Fruit fly (Drosophila melanogaster) whole organism, embryonic: ENCODE measurements around the gene Bub1.

ENCODE experiments used
- B-H2 ChIP-seq: fragments of 200-800 bp; sonication (Bioruptor generic); optimal IDR thresholded peaks from 2 replicates; lab custom pipeline; 2018; ENCODE audit warnings: missing biosample characterization, mild to moderate bottlenecking, missing genetic modification characterization
- Bteb2 ChIP-seq: fragments of 200-800 bp; sonication (Bioruptor generic); optimal IDR thresholded peaks from 2 replicates; lab custom pipeline; 2016; ENCODE audit warnings: missing biosample characterization, missing genetic modification characterization
- CG11247 ChIP-seq: fragments of 200-800 bp; sonication (Bioruptor generic); IDR thresholded peaks from 2 replicates; pipeline ENCODE4 v1.3.6; 2022; ENCODE audit warnings: missing biosample characterization, missing genetic modification characterization
- CG11695 ChIP-seq: fragments of 200-800 bp; sonication (Bioruptor generic); IDR thresholded peaks from 3 replicates; pipeline ENCODE4 v1.3.6; 2022; ENCODE audit warnings: missing biosample characterization, missing genetic modification characterization
- CG12236 ChIP-seq: fragments of 200-800 bp; sonication (Bioruptor generic); optimal IDR thresholded peaks from 2 replicates; lab custom pipeline; 2016; ENCODE audit warnings: missing biosample characterization, missing genetic modification characterization
- CG1233 ChIP-seq: fragments of 200-800 bp; sonication (Bioruptor generic); optimal IDR thresholded peaks from 4 replicates; lab custom pipeline; 2018; ENCODE audit warnings: missing biosample characterization, mild to moderate bottlenecking, missing genetic modification characterization
- CG12942 ChIP-seq: fragments of 200-800 bp; sonication (Bioruptor generic); optimal IDR thresholded peaks from 3 replicates; lab custom pipeline; 2016; ENCODE audit warnings: missing biosample characterization, missing genetic modification characterization
- CG13624 ChIP-seq: fragments of 200-800 bp; sonication (Bioruptor generic); optimal IDR thresholded peaks from 2 replicates; lab custom pipeline; 2016; ENCODE audit warnings: missing biosample characterization, missing genetic modification characterization
- CG14014 ChIP-seq: fragments of 200-800 bp; sonication (Bioruptor generic); IDR thresholded peaks from 2 replicates; pipeline ENCODE4 v1.3.6; 2022; ENCODE audit warnings: missing biosample characterization, missing genetic modification characterization
- CG14050 ChIP-seq: fragments of 200-800 bp; sonication (Bioruptor generic); IDR thresholded peaks from 3 replicates; pipeline ENCODE4 v1.3.6; 2022; ENCODE audit warnings: missing biosample characterization, missing genetic modification characterization
- CG14710 ChIP-seq: fragments of 200-800 bp; sonication (Bioruptor generic); optimal IDR thresholded peaks from 3 replicates; lab custom pipeline; 2019; ENCODE audit warnings: missing biosample characterization, mild to moderate bottlenecking, missing genetic modification characterization, moderate library complexity
- CG18262 ChIP-seq: fragments of 200-800 bp; optimal IDR thresholded peaks from 3 replicates; lab custom pipeline; 2019; ENCODE audit warnings: missing biosample characterization, mild to moderate bottlenecking, missing genetic modification characterization, moderate library complexity
- CG2120 ChIP-seq: fragments of 200-800 bp; sonication (Bioruptor generic); optimal IDR thresholded peaks from 3 replicates; lab custom pipeline; 2016; ENCODE audit warnings: missing biosample characterization, missing genetic modification characterization
- CG2889 ChIP-seq: fragments of 200-800 bp; sonication (Bioruptor generic); IDR thresholded peaks from 3 replicates; pipeline ENCODE4 v1.3.6; 2022; ENCODE audit warnings: missing biosample characterization, missing genetic modification characterization
- CG30020 ChIP-seq: fragments of 200-800 bp; optimal IDR thresholded peaks from 2 replicates; lab custom pipeline; 2019; ENCODE audit warnings: missing biosample characterization, mild to moderate bottlenecking, missing genetic modification characterization, moderate library complexity
- CG3726 ChIP-seq: fragments of 200-800 bp; sonication (Bioruptor generic); IDR thresholded peaks from 3 replicates; pipeline ENCODE4, ENCODE4 v1.3.6; 2022; ENCODE audit warnings: missing biosample characterization, missing genetic modification characterization
- CG5180 ChIP-seq: fragments of 200-800 bp; sonication (Bioruptor generic); optimal IDR thresholded peaks from 3 replicates; lab custom pipeline; 2017; ENCODE audit warnings: missing biosample characterization, missing genetic modification characterization, mild to moderate bottlenecking, moderate library complexity, missing genetic modification reagents
- CG8478 ChIP-seq: fragments of >200 bp; optimal IDR thresholded peaks from 2 replicates; lab custom pipeline; 2018
- CG9437 ChIP-seq: fragments of 200-800 bp; sonication (Bioruptor generic); optimal IDR thresholded peaks from 2 replicates; lab custom pipeline; 2018; ENCODE audit warnings: missing biosample characterization, mild to moderate bottlenecking, missing genetic modification characterization
- CG9727 ChIP-seq: fragments of 200-800 bp; sonication (Bioruptor generic); optimal IDR thresholded peaks from 3 replicates; lab custom pipeline; 2017; ENCODE audit warnings: missing biosample characterization, mild to moderate bottlenecking, missing genetic modification characterization
- CG9876 ChIP-seq: fragments of 200-800 bp; sonication (Bioruptor generic); optimal IDR thresholded peaks from 2 replicates; lab custom pipeline; 2016; ENCODE audit warnings: missing biosample characterization, missing genetic modification characterization
- Gsc ChIP-seq: fragments of 200-800 bp; sonication (Bioruptor generic); IDR thresholded peaks from 2 replicates; pipeline ENCODE4 v1.3.6; 2022; ENCODE audit warnings: missing biosample characterization, missing genetic modification characterization
- H15 ChIP-seq: fragments of 200-800 bp; sonication (Bioruptor generic); IDR thresholded peaks from 3 replicates; pipeline ENCODE4 v1.3.6; 2022; ENCODE audit warnings: missing biosample characterization, missing genetic modification characterization
- Hmr ChIP-seq: fragments of 200-800 bp; sonication (Bioruptor generic); optimal IDR thresholded peaks from 3 replicates; lab custom pipeline; 2017; ENCODE audit warnings: mild to moderate bottlenecking, missing biosample characterization, missing genetic modification reagents, missing genetic modification characterization
- Hr39 ChIP-seq: fragments of >200 bp; optimal IDR thresholded peaks from 2 replicates; lab custom pipeline; 2017
- Jarid2 ChIP-seq: fragments of 200-800 bp; sonication (Bioruptor generic); optimal IDR thresholded peaks from 3 replicates; lab custom pipeline; 2017; ENCODE audit warnings: mild to moderate bottlenecking, missing biosample characterization, missing genetic modification reagents, missing genetic modification characterization
- Max ChIP-seq: fragments of 200-800 bp; sonication (Bioruptor generic); optimal IDR thresholded peaks from 2 replicates; lab custom pipeline; 2016; ENCODE audit warnings: missing biosample characterization, mild to moderate bottlenecking, missing genetic modification characterization
- Mes4 ChIP-seq: fragments of 200-800 bp; sonication (Bioruptor generic); optimal IDR thresholded peaks from 2 replicates; lab custom pipeline; 2016; ENCODE audit warnings: missing biosample characterization, missing genetic modification characterization
- Mrtf ChIP-seq: fragments of 200-800 bp; sonication (Bioruptor generic); IDR thresholded peaks from 3 replicates; pipeline ENCODE4 v1.3.6; 2022; ENCODE audit warnings: missing biosample characterization, missing genetic modification characterization
- NFAT ChIP-seq: fragments of 200-800 bp; sonication (Bioruptor generic); IDR thresholded peaks from 2 replicates; pipeline ENCODE4 v1.3.6; 2022; ENCODE audit warnings: missing biosample characterization, missing genetic modification characterization
- Oli ChIP-seq: fragments of 200-800 bp; sonication (Bioruptor generic); optimal IDR thresholded peaks from 2 replicates; lab custom pipeline; 2018; ENCODE audit warnings: missing biosample characterization, mild to moderate bottlenecking, missing genetic modification characterization, moderate library complexity
- Taf1 ChIP-seq: fragments of 200-800 bp; sonication (Bioruptor generic); IDR thresholded peaks from 2 replicates; pipeline ENCODE4 v1.3.6; 2022; ENCODE audit warnings: missing biosample characterization, missing genetic modification characterization
- ap ChIP-seq: fragments of 200-800 bp; sonication (Bioruptor generic); IDR thresholded peaks from 2 replicates; pipeline ENCODE4 v1.3.6; 2022; ENCODE audit warnings: missing biosample characterization, missing genetic modification characterization
- cg ChIP-seq: fragments of 200-800 bp; sonication (Bioruptor generic); optimal IDR thresholded peaks from 3 replicates; lab custom pipeline; 2019; ENCODE audit warnings: missing biosample characterization, mild to moderate bottlenecking, missing genetic modification characterization, moderate library complexity
- chif ChIP-seq, 2 experiments: fragments of 200-800 bp; sonication (Bioruptor generic); optimal IDR thresholded peaks; 3 replicates each; lab custom pipeline; 2016; ENCODE audit warnings: missing biosample characterization in 2 of 2, missing genetic modification characterization in 2 of 2
- crc ChIP-seq: fragments of 200-800 bp; sonication (Bioruptor generic); optimal IDR thresholded peaks from 2 replicates; lab custom pipeline; 2016; ENCODE audit warnings: missing biosample characterization, missing genetic modification characterization
- danr ChIP-seq: fragments of 200-800 bp; sonication (Bioruptor generic); IDR thresholded peaks from 2 replicates; pipeline ENCODE4 v1.3.6; 2022; ENCODE audit warnings: missing biosample characterization, missing genetic modification characterization
- disco-r ChIP-seq: fragments of 200-800 bp; sonication (Bioruptor generic); optimal IDR thresholded peaks from 2 replicates; lab custom pipeline; 2016; ENCODE audit warnings: missing biosample characterization, missing genetic modification characterization
- exex ChIP-seq: fragments of 200-800 bp; sonication (Bioruptor generic); optimal IDR thresholded peaks from 4 replicates; lab custom pipeline; 2018; ENCODE audit warnings: missing biosample characterization, mild to moderate bottlenecking, missing genetic modification characterization, moderate library complexity
- gfzf ChIP-seq: fragments of 200-800 bp; sonication (Bioruptor generic); optimal IDR thresholded peaks from 2 replicates; lab custom pipeline; 2016; ENCODE audit warnings: missing biosample characterization, mild to moderate bottlenecking, missing genetic modification characterization, moderate library complexity
- insv ChIP-seq, 2 experiments: fragments of 200-800 bp; sonication (Bioruptor generic); optimal IDR thresholded peaks; 3 replicates each; lab custom pipeline; 2016 to 2018; ENCODE audit warnings: missing biosample characterization in 2 of 2, missing genetic modification characterization in 2 of 2
- jing ChIP-seq: fragments of 200-800 bp; sonication (Bioruptor generic); optimal IDR thresholded peaks from 2 replicates; lab custom pipeline; 2018; ENCODE audit warnings: missing biosample characterization, mild to moderate bottlenecking, missing genetic modification characterization
- kah ChIP-seq: fragments of 200-800 bp; sonication (Bioruptor generic); optimal IDR thresholded peaks from 2 replicates; lab custom pipeline; 2018; ENCODE audit warnings: missing biosample characterization, mild to moderate bottlenecking, missing genetic modification characterization
- onecut ChIP-seq: fragments of 200-800 bp; sonication (Bioruptor generic); IDR thresholded peaks from 2 replicates; pipeline ENCODE4 v1.3.6; 2022; ENCODE audit warnings: missing biosample characterization, missing genetic modification characterization
- pnt ChIP-seq: fragments of 200-800 bp; sonication (Bioruptor generic); optimal IDR thresholded peaks from 3 replicates; lab custom pipeline; 2016; ENCODE audit warnings: missing biosample characterization, missing genetic modification characterization
- ro ChIP-seq: fragments of 200-800 bp; sonication (Bioruptor generic); IDR thresholded peaks from 2 replicates; pipeline ENCODE4 v1.3.6; 2022; ENCODE audit warnings: missing biosample characterization, missing genetic modification characterization
- scrt ChIP-seq: fragments of 200-800 bp; sonication (Bioruptor generic); optimal IDR thresholded peaks from 2 replicates; lab custom pipeline; 2018; ENCODE audit warnings: missing biosample characterization, mild to moderate bottlenecking, missing genetic modification characterization, moderate library complexity
- shn ChIP-seq: fragments of 200-800 bp; sonication (Bioruptor generic); optimal IDR thresholded peaks from 3 replicates; lab custom pipeline; 2016; ENCODE audit warnings: missing biosample characterization, missing genetic modification characterization
- tgo ChIP-seq: fragments of 200-800 bp; sonication (Bioruptor generic); IDR thresholded peaks from 3 replicates; pipeline ENCODE4 v1.3.6; 2022; ENCODE audit warnings: missing biosample characterization, missing genetic modification characterization
- unpg ChIP-seq: fragments of 200-800 bp; sonication (Bioruptor generic); optimal IDR thresholded peaks from 3 replicates; lab custom pipeline; 2018; ENCODE audit warnings: missing biosample characterization, mild to moderate bottlenecking, missing genetic modification characterization, moderate library complexity
- wor ChIP-seq: fragments of 200-800 bp; sonication (Bioruptor generic); IDR thresholded peaks from 2 replicates; pipeline ENCODE4 v1.3.6; 2022; ENCODE audit warnings: missing biosample characterization, missing genetic modification characterization

Bub1 gene

DNA sequence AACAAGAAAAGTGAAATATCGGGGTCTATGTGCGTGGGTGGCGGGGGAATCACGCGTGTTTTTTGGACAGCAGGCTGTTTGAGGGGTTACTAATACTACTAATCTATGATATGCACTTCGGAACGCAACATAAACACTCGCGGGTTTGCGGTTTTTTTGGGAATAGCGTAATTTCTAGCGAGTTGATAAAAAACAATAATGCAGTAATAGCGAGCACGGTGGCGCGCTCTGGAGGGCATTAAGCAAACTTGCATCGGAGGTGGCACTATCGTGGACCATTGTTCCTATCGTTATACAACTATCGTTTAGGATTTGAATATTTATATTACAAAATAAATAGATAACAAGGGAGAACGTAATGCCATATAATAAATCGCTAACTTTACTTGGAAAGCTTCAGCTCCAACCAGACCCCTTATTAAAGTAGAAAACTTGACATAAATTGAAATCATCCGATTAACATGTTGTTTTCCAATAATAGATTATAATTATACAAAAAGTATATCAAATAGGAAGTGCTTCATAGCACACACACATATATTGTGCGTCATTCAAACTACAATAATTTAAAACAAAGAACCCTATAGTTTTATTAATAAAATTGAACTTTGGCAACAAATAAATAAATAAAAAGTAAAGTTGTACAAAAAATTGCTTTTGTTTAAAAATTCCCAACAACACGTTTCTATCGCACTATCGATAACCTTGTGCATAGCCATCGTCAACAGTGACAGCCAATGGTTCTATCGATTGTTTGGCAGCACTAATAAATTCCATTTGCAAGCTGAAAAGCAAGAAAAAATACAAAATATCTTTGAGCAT is at the start of gene Bub1, which contains the start of gene Nin (continued):
- TF ChIP-seq Taf1 (GFP tag; lab: Robert Waterston, UW) (no peak), CG14050 (GFP tag; lab: Robert Waterston, UW) (no peak), CG14014 (GFP tag; lab: Robert Waterston, UW) (peak; percentile 41; the same call in 1 of the 2 replicates), CG18262 (tag; lab: Kevin White, UChicago) (peak; percentile 30), Jarid2 (no peak), cg (no peak), CG1233 (GFP tag; lab: Kevin White, UChicago) (no peak), kah (GFP tag; lab: Kevin White, UChicago) (no peak), CG9876 (no peak), B-H2 (no peak), pnt (no peak), CG14710 (tag; lab: Kevin White, UChicago) (peak; percentile 64), CG2889 (GFP tag; lab: Robert Waterston, UW) (no peak), CG2120 (GFP tag; lab: Kevin White, UChicago) (peak; percentile 48), insv (GFP tag; optimal IDR thresholded peaks at IDR 0.05; lab: Kevin White, UChicago) (no peak), Hr39 (no peak), ro (no peak), exex (no peak), Bteb2 (GFP tag; lab: Kevin White, UChicago) (no peak), Max (GFP tag; lab: Kevin White, UChicago) (no peak), Mrtf (GFP tag; lab: Robert Waterston, UW) (no peak), Hmr (GFP tag; lab: Kevin White, UChicago) (no peak), crc (no peak), CG9727 (GFP tag; lab: Kevin White, UChicago) (peak; percentile 50), CG12236 (GFP tag; lab: Kevin White, UChicago) (no peak), CG8478 (lab: Kevin White, UChicago) (no peak), CG3726 (GFP tag; lab: Robert Waterston, UW) (no peak), H15 (no peak), CG12942 (GFP tag; lab: Kevin White, UChicago) (no peak), ap (GFP tag; lab: Robert Waterston, UW) (0 out of 2 replicates have a peak, but pooled peaks have one; percentile 17), NFAT (no peak; the same call in 1 of the 2 replicates), CG11247 (GFP tag; lab: Robert Waterston, UW) (peak; percentile 48; the same call in 1 of the 2 replicates), tgo (GFP tag; lab: Robert Waterston, UW) (no peak), wor (GFP tag; lab: Robert Waterston, UW) (no peak), onecut (GFP tag; lab: Robert Waterston, UW) (no peak), chif (GFP tag; optimal IDR thresholded peaks at IDR 0.05; lab: Kevin White, UChicago) (no peak), Oli (tag; lab: Kevin White, UChicago) (peak; percentile 27), CG13624 (GFP tag; lab: Kevin White, UChicago) (peak; percentile 16), disco-r (GFP tag; lab: Kevin White, UChicago) (no peak), unpg (GFP tag; lab: Kevin White, UChicago) (no peak), CG30020 (tag; lab: Kevin White, UChicago) (peak; percentile 46), jing (GFP tag; lab: Kevin White, UChicago) (no peak), danr (GFP tag; lab: Robert Waterston, UW) (no peak), scrt (no peak), Gsc (no peak), CG5180 (GFP tag; lab: Kevin White, UChicago) (no peak), CG9437 (GFP tag; lab: Kevin White, UChicago) (peak; percentile 4), Mes4 (GFP tag; lab: Kevin White, UChicago) (no peak), CG11695 (GFP tag; lab: Robert Waterston, UW) (no peak), shn (peak; percentile 11), gfzf (GFP tag; lab: Kevin White, UChicago) (no peak)
